Worm (Caenorhabditis elegans) whole organism, L4/young adult: ENCODE data around the gene T28D9.1.

ENCODE experiments used
- W03F9.2 ChIP-seq: fragments of 150-350 bp; optimal IDR thresholded peaks from 2 replicates; lab custom pipeline; 2014; ENCODE audit warnings: missing biosample characterization, missing genetic modification characterization
- him-1 ChIP-seq: sonication (generic microtip); optimal IDR thresholded peaks from 2 replicates; lab custom pipeline; 2016; ENCODE audit warnings: missing genotype, missing genetic modification reagents, missing genetic modification characterization, missing compliant biosample characterization

- TF ChIP-seq him-1 (tag; lab: Kevin White, UChicago) = no peak
- TF ChIP-seq W03F9.2 (tag; lab: Kevin White, UChicago) = no peak
Observed at ce11 chrII:6493139-6493538, 937 bp downstream of the T28D9.1 start.
